Fruit fly (Drosophila melanogaster) whole organism: ENCODE data around the gene papi.

Experiments used
- Dll ChIP-seq: fragments of >200 bp; optimal IDR thresholded peaks from 2 replicates; lab custom pipeline; 2017
- usp ChIP-seq: fragments of >200 bp; optimal IDR thresholded peaks from 2 replicates; lab custom pipeline; 2017; ENCODE audit warnings: missing biosample characterization, missing genetic modification characterization, mixed read lengths

- no peak for TF ChIP-seq usp
- TF ChIP-seq Dll (lab: Kevin White, UChicago) = no peak
Measured at dm6 chr2L:2185373-2185772, 35.2 kb upstream of the papi start.
